Fruit fly (Drosophila melanogaster) whole organism, wandering third instar larva: ENCODE measurements around the gene CG2202.

Source experiments
- Dfd ChIP-seq: fragments of >200 bp; optimal IDR thresholded peaks from 2 replicates; lab custom pipeline; 2017; ENCODE audit warnings: missing biosample characterization, missing genetic modification characterization
- Rel ChIP-seq, 2 experiments: fragments of 200-800 bp; sonication (Bioruptor generic) in 1 of 2; optimal IDR thresholded peaks; 2 replicates in 1 of 2; 3 replicates in 1 of 2; lab custom pipeline; 2016 to 2019; ENCODE audit warnings: mild to moderate bottlenecking in 2 of 2, missing biosample characterization in 2 of 2, missing genetic modification characterization in 2 of 2, moderate library complexity in 1 of 2
- dsf ChIP-seq: sonication (Bioruptor generic); optimal IDR thresholded peaks from 2 replicates; lab custom pipeline; 2016; ENCODE audit warnings: missing biosample characterization, missing genetic modification characterization, borderline replicate concordance
- sage ChIP-seq: fragments of 200-800 bp; sonication (Bioruptor generic); optimal IDR thresholded peaks from 2 replicates; lab custom pipeline; 2016; ENCODE audit warnings: missing biosample characterization, mild to moderate bottlenecking, missing genetic modification characterization

- TF ChIP-seq dsf (GFP tag; lab: Kevin White, UChicago) (no peak), sage (no peak), Rel (GFP tag; optimal IDR thresholded peaks at IDR 0.05; lab: Kevin White, UChicago) (no peak), Rel (tag; optimal IDR thresholded peaks at IDR 0.05; lab: Kevin White, UChicago) (peak; percentile 33), Dfd (GFP tag; lab: Kevin White, UChicago) (no peak)
These were observed 3.3 kb upstream of the CG2202 start for dm6 chrX:10845256-10845655.
